Worm (Caenorhabditis elegans) whole organism, L2 larva: ENCODE data around the gene C18E9.5.

Experiments used
- ceh-82 ChIP-seq: fragments of 150-350 bp; optimal IDR thresholded peaks from 2 replicates; lab custom pipeline; 2014; ENCODE audit warnings: missing biosample characterization, missing genetic modification characterization
- nhr-12 ChIP-seq: fragments of 150-350 bp; optimal IDR thresholded peaks from 2 replicates; lab custom pipeline; 2014; ENCODE audit warnings: missing biosample characterization, missing genetic modification characterization
- nhr-237 ChIP-seq: fragments of 150-350 bp; optimal IDR thresholded peaks from 2 replicates; lab custom pipeline; 2014; ENCODE audit warnings: missing biosample characterization, missing genetic modification characterization
- zag-1 ChIP-seq: fragments of 150-350 bp; optimal IDR thresholded peaks from 2 replicates; lab custom pipeline; 2014; ENCODE audit warnings: missing biosample characterization, missing genetic modification characterization

ce11 chrII:8926451-8926850, 43.3 kb upstream of the C18E9.5 start, which contains the start of gene B0457.2:
- TF ChIP-seq ceh-82 (tag; lab: Kevin White, UChicago) (no peak), nhr-12 (tag; lab: Kevin White, UChicago) (no peak), nhr-237 (tag; lab: Kevin White, UChicago) (no peak), zag-1 (tag; lab: Kevin White, UChicago) (no peak)
